Worm (Caenorhabditis elegans): Measurements from ENCODE around the gene ZC250.5.

DNA sequence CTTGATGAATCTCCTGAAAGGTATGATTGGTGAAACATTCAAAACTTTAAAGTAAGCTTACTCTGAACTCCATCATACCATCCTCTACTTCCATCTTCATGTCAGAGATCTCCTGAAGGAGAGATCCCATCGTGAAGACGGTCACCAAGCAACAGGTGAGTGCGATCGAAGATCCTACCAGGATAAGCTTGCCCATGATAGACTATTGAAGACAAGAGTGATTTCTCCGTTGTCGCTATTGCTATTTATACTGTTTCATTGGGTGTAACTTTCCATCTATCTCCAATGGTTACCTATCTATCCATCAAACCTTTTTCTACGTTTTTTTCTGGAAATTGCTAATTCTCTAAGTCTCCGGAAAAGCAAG is 31.0 kb downstream of the ZC250.5 start, which contains the start of gene col-140:
- TF ChIP-seq unc-55 (GFP tag; optimal IDR thresholded peaks at IDR 0.05) (no peak), tbx-2 (tag; optimal IDR thresholded peaks at IDR 0.05) (no peak), syd-9 (tag; optimal IDR thresholded peaks at IDR 0.05) (no peak), pqm-1 (tag; optimal IDR thresholded peaks at IDR 0.05) (no peak), ceh-24 (tag; optimal IDR thresholded peaks at IDR 0.05) (no peak), fkh-6 (tag; optimal IDR thresholded peaks at IDR 0.05) (no peak), hlh-8 (tag; optimal IDR thresholded peaks at IDR 0.05) (no peak), ceh-48 (tag; optimal IDR thresholded peaks at IDR 0.05) (no peak), hlh-6 (tag; optimal IDR thresholded peaks at IDR 0.05) (no peak), C08G9.2 (tag; optimal IDR thresholded peaks at IDR 0.05) (no peak), ets-4 (tag; optimal IDR thresholded peaks at IDR 0.05) (no peak), dmd-4 (tag; optimal IDR thresholded peaks at IDR 0.05; ENCODE audit: borderline replicate concordance) (no peak)

Data from whole organism, late embryonic.